Fruit fly (Drosophila melanogaster): ENCODE measurements around the gene cindr.

DNA sequence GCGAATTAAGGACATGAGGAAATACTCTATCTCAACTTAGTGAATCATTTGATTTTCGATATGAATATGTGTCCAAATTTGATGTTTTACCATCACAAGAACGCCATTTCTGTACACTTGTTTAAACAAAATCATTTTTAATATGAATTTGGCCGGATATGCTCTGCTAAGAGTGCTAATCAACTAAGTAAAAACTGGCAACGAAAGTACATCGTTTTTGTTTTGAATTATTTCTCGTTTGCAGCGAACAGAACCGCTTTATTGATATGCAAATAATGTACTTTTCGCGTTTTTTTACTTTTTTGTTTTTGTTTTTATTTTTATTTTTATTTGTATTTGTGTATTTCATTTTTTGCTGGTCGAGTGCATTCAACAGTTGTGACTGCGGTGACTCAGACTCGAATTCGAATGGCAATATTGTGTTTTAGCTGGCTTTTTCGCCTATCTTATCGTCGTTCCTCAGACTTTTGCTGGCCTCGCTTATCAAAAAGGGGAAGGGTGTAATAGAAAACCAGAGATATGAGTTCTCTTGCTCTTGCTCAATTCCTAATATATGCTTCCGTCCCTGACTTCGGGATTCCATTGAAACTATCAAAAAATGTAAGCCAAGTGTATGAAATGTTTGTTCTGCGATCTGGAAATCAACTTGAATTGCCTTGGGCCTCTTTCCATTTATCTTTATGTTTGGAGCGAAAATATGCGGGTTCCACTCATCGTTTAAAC, 3.0 kb downstream of the cindr start:
- TF ChIP-seq CG8478 (optimal IDR thresholded peaks at IDR 0.05) (no peak), CTCF (optimal IDR thresholded peaks at IDR 0.05) (no peak)
